Worm (Caenorhabditis elegans) whole organism, mixed stage, embryonic: ENCODE data around the gene clec-142.

Experiments
- M03D4.4 ChIP-seq: sonication (generic microtip); optimal IDR thresholded peaks from 2 replicates; lab custom pipeline; 2017; ENCODE audit warnings: mild to moderate bottlenecking, missing genetic modification characterization, missing compliant biosample characterization
- bed-3 ChIP-seq: fragments of 200-800 bp; sonication (Bioruptor generic); optimal IDR thresholded peaks from 3 replicates; lab custom pipeline; 2018; ENCODE audit warnings: mild to moderate bottlenecking, missing genetic modification characterization, moderate library complexity, missing compliant biosample characterization
- blmp-1 ChIP-seq: fragments of 150-350 bp; optimal IDR thresholded peaks from 2 replicates; lab custom pipeline; 2014; ENCODE audit warnings: missing biosample characterization, missing genetic modification characterization
- ceh-39 ChIP-seq: fragments of 150-350 bp; optimal IDR thresholded peaks from 2 replicates; lab custom pipeline; 2014; ENCODE audit warnings: missing biosample characterization, missing genetic modification characterization
- ceh-43 ChIP-seq: fragments of 200-800 bp; sonication (Bioruptor generic); optimal IDR thresholded peaks from 2 replicates; lab custom pipeline; 2018; ENCODE audit warnings: mild to moderate bottlenecking, missing genetic modification characterization, moderate library complexity, missing compliant biosample characterization
- ceh-83 ChIP-seq: fragments of 200-800 bp; sonication (Bioruptor generic); optimal IDR thresholded peaks from 2 replicates; lab custom pipeline; 2018; ENCODE audit warnings: mild to moderate bottlenecking, missing genetic modification characterization, missing compliant biosample characterization
- cnd-1 ChIP-seq: fragments of 200-800 bp; sonication (Bioruptor generic); optimal IDR thresholded peaks from 2 replicates; lab custom pipeline; 2018; ENCODE audit warnings: mild to moderate bottlenecking, missing genetic modification characterization, missing compliant biosample characterization
- drap-1 ChIP-seq: fragments of 200-800 bp; sonication (Bioruptor generic); optimal IDR thresholded peaks from 3 replicates; lab custom pipeline; 2018; ENCODE audit warnings: mild to moderate bottlenecking, missing genetic modification characterization, missing compliant biosample characterization
- elt-1 ChIP-seq: sonication (generic microtip); optimal IDR thresholded peaks from 2 replicates; lab custom pipeline; 2017; ENCODE audit warnings: missing genetic modification characterization, mild to moderate bottlenecking, missing compliant biosample characterization, antibody characterized with exemption, moderate library complexity, borderline replicate concordance; ENCODE audit not compliant: insufficient read depth
- elt-3 ChIP-seq: fragments of 150-350 bp; optimal IDR thresholded peaks from 2 replicates; lab custom pipeline; 2014; ENCODE audit warnings: missing biosample characterization, missing genetic modification characterization
- ham-2 ChIP-seq: fragments of 200-800 bp; sonication (Bioruptor generic); optimal IDR thresholded peaks from 2 replicates; lab custom pipeline; 2018; ENCODE audit warnings: mild to moderate bottlenecking, missing genetic modification characterization, missing compliant biosample characterization
- hlh-1 ChIP-seq: fragments of 150-350 bp; optimal IDR thresholded peaks from 2 replicates; lab custom pipeline; 2014; ENCODE audit warnings: missing biosample characterization, missing genetic modification reagents, missing genetic modification characterization
- lin-13 ChIP-seq: fragments of 150-350 bp; optimal IDR thresholded peaks from 2 replicates; lab custom pipeline; 2014; ENCODE audit warnings: missing biosample characterization, missing genetic modification characterization
- lsy-2 ChIP-seq: fragments of 150-350 bp; optimal IDR thresholded peaks from 2 replicates; lab custom pipeline; 2014; ENCODE audit warnings: missing biosample characterization, missing genetic modification characterization
- mab-5 ChIP-seq: fragments of 150-350 bp; optimal IDR thresholded peaks from 2 replicates; lab custom pipeline; 2014; ENCODE audit warnings: missing biosample characterization, missing genetic modification characterization
- mep-1 ChIP-seq: fragments of 150-350 bp; optimal IDR thresholded peaks from 2 replicates; lab custom pipeline; 2017; ENCODE audit warnings: missing biosample characterization, missing genetic modification reagents, missing genetic modification characterization, inconsistent platforms
- mls-2 ChIP-seq: sonication (generic microtip); optimal IDR thresholded peaks from 2 replicates; lab custom pipeline; 2016; ENCODE audit warnings: mild to moderate bottlenecking, missing genetic modification characterization, moderate library complexity, missing compliant biosample characterization
- nhr-12 ChIP-seq: fragments of 150-350 bp; optimal IDR thresholded peaks from 2 replicates; lab custom pipeline; 2014; ENCODE audit warnings: missing biosample characterization, missing genetic modification characterization
- nhr-2 ChIP-seq: fragments of 150-350 bp; optimal IDR thresholded peaks from 2 replicates; lab custom pipeline; 2014; ENCODE audit warnings: missing biosample characterization, missing genetic modification characterization
- nhr-237 ChIP-seq: fragments of 150-350 bp; optimal IDR thresholded peaks from 2 replicates; lab custom pipeline; 2014; ENCODE audit warnings: missing biosample characterization, missing genetic modification characterization
- nhr-28 ChIP-seq: fragments of 150-350 bp; optimal IDR thresholded peaks from 2 replicates; lab custom pipeline; 2014; ENCODE audit warnings: missing biosample characterization, missing genetic modification characterization
- pha-4 ChIP-seq: fragments of 150-350 bp; optimal IDR thresholded peaks from 2 replicates; lab custom pipeline; 2018; ENCODE audit warnings: missing biosample characterization, missing genetic modification reagents, missing genetic modification characterization
- sem-2 ChIP-seq: fragments of 200-800 bp; sonication (Bioruptor generic); optimal IDR thresholded peaks from 2 replicates; lab custom pipeline; 2018; ENCODE audit warnings: mild to moderate bottlenecking, missing genetic modification characterization, missing compliant biosample characterization
- snpc-4 ChIP-seq: fragments of 150-350 bp; optimal IDR thresholded peaks from 2 replicates; lab custom pipeline; 2014; ENCODE audit warnings: missing biosample characterization, missing genetic modification characterization
- sptf-1 ChIP-seq: sonication (generic microtip); optimal IDR thresholded peaks from 2 replicates; lab custom pipeline; 2017; ENCODE audit warnings: mild to moderate bottlenecking, missing genetic modification characterization, moderate library complexity, missing compliant biosample characterization
- tbx-8 ChIP-seq: fragments of 200-800 bp; sonication (Bioruptor generic); optimal IDR thresholded peaks from 2 replicates; lab custom pipeline; 2018; ENCODE audit warnings: mild to moderate bottlenecking, missing genetic modification characterization, moderate library complexity, missing compliant biosample characterization
- unc-39 ChIP-seq: fragments of 150-350 bp; optimal IDR thresholded peaks from 2 replicates; lab custom pipeline; 2014; ENCODE audit warnings: missing biosample characterization, missing genetic modification characterization
- unc-62 ChIP-seq: fragments of 150-350 bp; optimal IDR thresholded peaks from 2 replicates; lab custom pipeline; 2014; ENCODE audit warnings: missing biosample characterization, missing genetic modification reagents, missing genetic modification characterization
- zip-8 ChIP-seq: fragments of 150-350 bp; optimal IDR thresholded peaks from 2 replicates; lab custom pipeline; 2014; ENCODE audit warnings: missing biosample characterization, missing genetic modification characterization
- ztf-11 ChIP-seq: fragments of 150-350 bp; optimal IDR thresholded peaks from 2 replicates; lab custom pipeline; 2014; ENCODE audit warnings: missing biosample characterization, missing genetic modification characterization

clec-142 gene

ce11 chrII:8259674-8260073 lies 18.8 kb upstream of the clec-142 start:
- no peak for TF ChIP-seq blmp-1 (tag; lab: Kevin White, UChicago)

ce11 chrII:8263562-8263961 lies 14.9 kb upstream of the clec-142 start:
- TF ChIP-seq ceh-39, result no peak
- no peak for TF ChIP-seq mep-1 (tag; lab: Kevin White, UChicago)
- no peak for TF ChIP-seq mab-5 (tag; lab: Kevin White, UChicago)
- TF ChIP-seq blmp-1 (tag; lab: Kevin White, UChicago), result no peak
- TF ChIP-seq nhr-237 (tag; lab: Kevin White, UChicago), result no peak
- no peak for TF ChIP-seq lin-13 (tag; lab: Kevin White, UChicago)
- TF ChIP-seq nhr-2, result no peak
- TF ChIP-seq nhr-12 (tag; lab: Kevin White, UChicago), result no peak
- TF ChIP-seq tbx-8 (GFP tag; lab: Kevin White, UChicago), result no peak
- TF ChIP-seq sem-2, result no peak
- TF ChIP-seq ceh-83 (GFP tag; lab: Kevin White, UChicago), result no peak
- no peak for TF ChIP-seq cnd-1 (tag; lab: Kevin White, UChicago)
- no peak for TF ChIP-seq ztf-11 (tag; lab: Kevin White, UChicago)
- TF ChIP-seq zip-8, result no peak
- no peak for TF ChIP-seq ham-2 (GFP tag; lab: Kevin White, UChicago)
- TF ChIP-seq snpc-4 (tag; lab: Kevin White, UChicago), result no peak
- TF ChIP-seq lsy-2 (tag; lab: Kevin White, UChicago), result no peak
- TF ChIP-seq elt-1 (tag; lab: Kevin White, UChicago), result no peak
- TF ChIP-seq ceh-43, result no peak

- TF ChIP-seq sptf-1 (tag; lab: Kevin White, UChicago) (no peak), elt-1 (tag; lab: Kevin White, UChicago) (no peak), bed-3 (no peak), lin-13 (tag; lab: Kevin White, UChicago) (no peak), elt-3 (tag; lab: Kevin White, UChicago) (no peak), mep-1 (tag; lab: Kevin White, UChicago) (no peak), mls-2 (tag; lab: Kevin White, UChicago) (no peak), ceh-83 (GFP tag; lab: Kevin White, UChicago) (no peak), ham-2 (GFP tag; lab: Kevin White, UChicago) (no peak)
- TF ChIP-seq, all 35 proteins: peak for 0
Observed at ce11 chrII:8264619-8265018, 13.9 kb upstream of the clec-142 start, which contains the start of gene srdh-1. srdh-1 (plus strand) TSS chrII:8264661.

- TF ChIP-seq hlh-1, result no peak
- no peak for TF ChIP-seq blmp-1 (tag; lab: Kevin White, UChicago)
- TF ChIP-seq nhr-12 (tag; lab: Kevin White, UChicago), result no peak
- no peak for TF ChIP-seq nhr-237 (tag; lab: Kevin White, UChicago)
- no peak for TF ChIP-seq unc-62
- TF ChIP-seq mls-2 (tag; lab: Kevin White, UChicago), result no peak
- TF ChIP-seq elt-3 (tag; lab: Kevin White, UChicago), result no peak
- TF ChIP-seq nhr-28 (tag; lab: Kevin White, UChicago), result no peak
- TF ChIP-seq drap-1 (GFP tag; lab: Kevin White, UChicago), result no peak
- no peak for TF ChIP-seq unc-39 (tag; lab: Kevin White, UChicago)
- no peak for TF ChIP-seq nhr-2
- TF ChIP-seq lin-13 (tag; lab: Kevin White, UChicago), result no peak
- no peak for TF ChIP-seq sem-2
Observed at ce11 chrII:8266559-8266958, 11.9 kb upstream of the clec-142 start.

ce11 chrII:8267679-8268078 lies 10.8 kb upstream of the clec-142 start:
- TF ChIP-seq elt-1 (tag; lab: Kevin White, UChicago), result no peak
- TF ChIP-seq, all 35 proteins: peak for 0

- TF ChIP-seq lsy-2 (tag; lab: Kevin White, UChicago) (no peak), cnd-1 (tag; lab: Kevin White, UChicago) (no peak), tbx-8 (GFP tag; lab: Kevin White, UChicago) (no peak), mep-1 (tag; lab: Kevin White, UChicago) (no peak), lin-13 (tag; lab: Kevin White, UChicago) (no peak), M03D4.4 (tag; lab: Kevin White, UChicago) (no peak), nhr-2 (no peak), nhr-12 (tag; lab: Kevin White, UChicago) (no peak), hlh-1 (no peak), pha-4 (tag; lab: Kevin White, UChicago) (no peak)
- TF ChIP-seq, all 35 proteins: peak for 0
Observed at ce11 chrII:8269351-8269750, 9.1 kb upstream of the clec-142 start, which contains the start of gene K01C8.2. K01C8.2 (minus strand) TSS chrII:8269451.
